Worm (Caenorhabditis elegans) whole organism, midembryonic: Measurements from ENCODE around the gene C25H3.7.

Experiments used
- flt-1 ChIP-seq: fragments of 200-800 bp; sonication (Bioruptor generic); IDR thresholded peaks from 2 replicates; pipeline ENCODE4 v1.3.6; 2022; ENCODE audit warnings: missing genetic modification characterization, missing compliant biosample characterization
- klf-2 ChIP-seq: fragments of 200-800 bp; sonication (Bioruptor generic); conservative IDR thresholded peaks from 2 replicates; pipeline ENCODE4 v1.3.6; 2022; ENCODE audit warnings: missing genetic modification reagents, missing genetic modification characterization, missing compliant biosample characterization

DNA sequence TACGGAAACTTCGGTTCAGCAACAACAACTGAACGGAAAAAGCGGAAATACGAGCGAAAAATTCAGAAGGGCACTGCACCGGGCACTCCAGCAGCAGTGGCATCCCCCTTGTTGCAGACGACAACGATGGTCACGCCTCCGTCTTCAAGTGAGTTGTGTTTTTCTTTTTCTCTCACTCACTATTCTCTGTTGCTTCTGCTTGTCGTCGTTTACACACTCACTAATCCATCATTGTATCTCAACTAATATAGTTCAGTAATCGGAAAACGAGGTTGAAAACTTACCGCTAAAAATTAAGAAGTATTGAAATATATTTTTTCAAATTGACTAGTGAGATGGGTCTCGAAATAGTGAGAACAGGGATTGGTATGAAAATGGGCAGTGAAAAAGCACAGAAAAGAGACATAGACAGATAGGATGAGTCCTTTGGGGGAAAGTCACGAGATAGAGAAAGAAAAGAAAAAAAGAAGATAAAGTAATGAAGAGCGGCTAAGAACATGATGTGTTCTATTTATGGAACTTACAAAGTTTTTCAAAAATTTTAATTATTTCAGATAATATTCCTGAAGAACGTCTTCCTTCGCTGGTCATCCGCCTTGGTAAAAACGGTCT is 5.4 kb downstream of the C25H3.7 start:
- TF ChIP-seq klf-2 (GFP tag; lab: Robert Waterston, UW) (no peak), flt-1 (GFP tag; lab: Robert Waterston, UW) (no peak)
